Fruit fly (Drosophila melanogaster) whole organism, larva: ENCODE data around the gene CG15221.

Experiments
- noc ChIP-seq: fragments of 200-800 bp; sonication (Bioruptor generic); optimal IDR thresholded peaks from 3 replicates; lab custom pipeline; 2019; ENCODE audit warnings: missing biosample characterization, mild to moderate bottlenecking, missing genetic modification characterization, moderate library complexity

The CG15221 gene

dm6 chrX:11709799-11710720 is 14.0 kb upstream of the CG15221 start, which contains the start of gene FucT6:
Gene FucT6 (minus strand): TSS chrX:11709951.
- no peak for TF ChIP-seq noc (tag; lab: Kevin White, UChicago)

dm6 chrX:11713808-11714528 is 10.1 kb upstream of the CG15221 start:
- TF ChIP-seq noc (tag; lab: Kevin White, UChicago): peak; percentile 2

- peak; percentile 29 for TF ChIP-seq noc (tag; lab: Kevin White, UChicago)
Measured at dm6 chrX:11714529-11715262, 9.3 kb upstream of the CG15221 start.

- no peak for TF ChIP-seq noc (tag; lab: Kevin White, UChicago)
Measured at dm6 chrX:11715263-11715659, 8.8 kb upstream of the CG15221 start, which contains the start of gene Amun. Gene Amun (minus strand): TSS chrX:11715565.

dm6 chrX:11715937-11716730 is 7.9 kb upstream of the CG15221 start:
- peak; percentile 91 for TF ChIP-seq noc (tag; lab: Kevin White, UChicago)

- TF ChIP-seq noc (tag; lab: Kevin White, UChicago): no peak
Measured at dm6 chrX:11716731-11717326, 7.2 kb upstream of the CG15221 start, which contains the start of gene prtp. Gene prtp (plus strand): TSS chrX:11716756.

dm6 chrX:11717892-11718291 is 6.2 kb upstream of the CG15221 start:
- TF ChIP-seq noc (tag; lab: Kevin White, UChicago): peak; percentile 43

dm6 chrX:11720138-11720537 is 3.9 kb upstream of the CG15221 start, which contains the start of gene Tango10:
Gene Tango10 (plus strand): TSS chrX:11720245.
- TF ChIP-seq noc (tag; lab: Kevin White, UChicago): peak; percentile 61

- no peak for TF ChIP-seq noc (tag; lab: Kevin White, UChicago)
Measured at dm6 chrX:11728999-11729398, 5.0 kb downstream of the CG15221 start, which contains the start of gene inaF-D. Gene inaF-D (minus strand): TSS chrX:11729099.

- no peak for TF ChIP-seq noc (tag; lab: Kevin White, UChicago)
Measured at dm6 chrX:11729993-11730392, 5.9 kb downstream of the CG15221 start.

dm6 chrX:11731665-11732064 is 7.6 kb downstream of the CG15221 start, which contains the start of gene inaF-C:
Gene inaF-C (minus strand): TSS chrX:11731765.
- TF ChIP-seq noc (tag; lab: Kevin White, UChicago): no peak

- TF ChIP-seq noc (tag; lab: Kevin White, UChicago): no peak
Measured at dm6 chrX:11732670-11733069, 8.6 kb downstream of the CG15221 start, which contains the start of gene inaF-B. Gene inaF-B (minus strand): TSS chrX:11732770.

dm6 chrX:11733795-11734194 is 9.7 kb downstream of the CG15221 start, which contains the start of gene inaF-A:
Gene inaF-A (minus strand): TSS chrX:11733895.
- no peak for TF ChIP-seq noc (tag; lab: Kevin White, UChicago)

dm6 chrX:11736421-11736820 is 12.4 kb downstream of the CG15221 start:
- no peak for TF ChIP-seq noc (tag; lab: Kevin White, UChicago)
